Fruit fly (Drosophila melanogaster) whole organism, embryonic: ENCODE data around the gene CG32639.
A peak's percentile ranks its signal among the peaks of the same experiment; 100 is the strongest.

Experiments used
- Aef1 ChIP-seq: fragments of 200-800 bp; sonication (Bioruptor generic); IDR thresholded peaks from 3 replicates; pipeline ENCODE4 v1.3.6; 2022; ENCODE audit warnings: missing biosample characterization, missing genetic modification characterization
- Blimp-1 ChIP-seq: fragments of 200-800 bp; sonication (Bioruptor generic); optimal IDR thresholded peaks from 3 replicates; lab custom pipeline; 2018; ENCODE audit warnings: missing biosample characterization, missing genetic modification characterization, mild to moderate bottlenecking, moderate library complexity, missing genetic modification reagents
- CG11560 ChIP-seq: fragments of 200-800 bp; sonication (Bioruptor generic); IDR thresholded peaks from 3 replicates; pipeline ENCODE4 v1.3.6; 2022; ENCODE audit warnings: missing biosample characterization, missing genetic modification characterization
- CG12942 ChIP-seq: fragments of 200-800 bp; sonication (Bioruptor generic); optimal IDR thresholded peaks from 3 replicates; lab custom pipeline; 2016; ENCODE audit warnings: missing biosample characterization, missing genetic modification characterization
- CG14014 ChIP-seq: fragments of 200-800 bp; sonication (Bioruptor generic); IDR thresholded peaks from 2 replicates; pipeline ENCODE4 v1.3.6; 2022; ENCODE audit warnings: missing biosample characterization, missing genetic modification characterization
- CG14710 ChIP-seq: fragments of 200-800 bp; sonication (Bioruptor generic); optimal IDR thresholded peaks from 3 replicates; lab custom pipeline; 2019; ENCODE audit warnings: missing biosample characterization, mild to moderate bottlenecking, missing genetic modification characterization, moderate library complexity
- CG15073 ChIP-seq: fragments of 200-800 bp; sonication (Bioruptor generic); optimal IDR thresholded peaks from 2 replicates; lab custom pipeline; 2016; ENCODE audit warnings: missing biosample characterization, missing genetic modification characterization
- CG1647 ChIP-seq: fragments of 200-800 bp; sonication (Bioruptor generic); optimal IDR thresholded peaks from 3 replicates; lab custom pipeline; 2016; ENCODE audit warnings: missing biosample characterization, missing genetic modification characterization
- CG17328 ChIP-seq: fragments of 200-800 bp; sonication (Bioruptor generic); IDR thresholded peaks from 2 replicates; pipeline ENCODE4 v1.3.6; 2022; ENCODE audit warnings: missing biosample characterization, missing genetic modification characterization
- CG34376 ChIP-seq: fragments of 200-800 bp; sonication (Bioruptor generic); optimal IDR thresholded peaks from 2 replicates; lab custom pipeline; 2018; ENCODE audit warnings: missing biosample characterization, mild to moderate bottlenecking, missing genetic modification characterization
- CG4707 ChIP-seq: fragments of 200-800 bp; sonication (Bioruptor generic); optimal IDR thresholded peaks from 2 replicates; lab custom pipeline; 2018; ENCODE audit warnings: missing biosample characterization, mild to moderate bottlenecking, missing genetic modification characterization, moderate library complexity
- CG4730 ChIP-seq: fragments of 200-800 bp; sonication (Bioruptor generic); IDR thresholded peaks from 2 replicates; pipeline ENCODE4 v1.3.6; 2022; ENCODE audit warnings: missing biosample characterization, missing genetic modification characterization
- CG6175 ChIP-seq: fragments of 200-800 bp; sonication (Bioruptor generic); IDR thresholded peaks from 3 replicates; pipeline ENCODE4 v1.3.6; 2022; ENCODE audit warnings: missing biosample characterization, missing genetic modification characterization
- CG7271 ChIP-seq: fragments of 200-800 bp; sonication (Bioruptor generic); optimal IDR thresholded peaks from 2 replicates; lab custom pipeline; 2018; ENCODE audit warnings: missing biosample characterization, mild to moderate bottlenecking, missing genetic modification characterization, moderate library complexity
- CG7963 ChIP-seq: fragments of 200-800 bp; sonication (Bioruptor generic); IDR thresholded peaks from 3 replicates; pipeline ENCODE4 v1.3.6; 2022; ENCODE audit warnings: missing biosample characterization, missing genetic modification characterization; ENCODE audit not compliant: partially characterized antibody
- CG8089 ChIP-seq: fragments of 200-800 bp; sonication (Bioruptor generic); optimal IDR thresholded peaks from 3 replicates; lab custom pipeline; 2016; ENCODE audit warnings: missing biosample characterization, missing genetic modification characterization
- CG9817 ChIP-seq: fragments of 200-800 bp; sonication (Bioruptor generic); optimal IDR thresholded peaks from 2 replicates; lab custom pipeline; 2018; ENCODE audit warnings: missing biosample characterization, mild to moderate bottlenecking, missing genetic modification characterization, moderate library complexity
- Camta ChIP-seq: fragments of 200-800 bp; sonication (Bioruptor generic); optimal IDR thresholded peaks from 2 replicates; lab custom pipeline; 2016; ENCODE audit warnings: missing biosample characterization, missing genetic modification characterization
- D ChIP-seq, 2 experiments: fragments of 200-800 bp in 1 of 2; fragments of >200 bp in 1 of 2; sonication (Bioruptor generic) in 1 of 2; optimal IDR thresholded peaks; 2 replicates in 1 of 2; 3 replicates in 1 of 2; lab custom pipeline; 2017; ENCODE audit warnings: mild to moderate bottlenecking in 1 of 2, missing biosample characterization in 1 of 2, missing genetic modification characterization in 1 of 2, missing genetic modification reagents in 1 of 2
- Dip2 ChIP-seq: fragments of 200-800 bp; sonication (Bioruptor generic); IDR thresholded peaks from 2 replicates; pipeline ENCODE4 v1.3.6; 2022; ENCODE audit warnings: missing biosample characterization, missing genetic modification characterization
- Dp ChIP-seq: fragments of 200-800 bp; sonication (Bioruptor generic); optimal IDR thresholded peaks from 2 replicates; lab custom pipeline; 2018; ENCODE audit warnings: missing biosample characterization, mild to moderate bottlenecking, missing genetic modification characterization, moderate library complexity
- ERR ChIP-seq: fragments of 200-800 bp; sonication (Bioruptor generic); optimal IDR thresholded peaks from 2 replicates; lab custom pipeline; 2016; ENCODE audit warnings: missing biosample characterization, missing genetic modification characterization
- Eip74EF ChIP-seq, 2 experiments: fragments of 200-800 bp in 1 of 2; fragments of >200 bp in 1 of 2; sonication (Bioruptor generic) in 1 of 2; optimal IDR thresholded peaks; 2 replicates each; lab custom pipeline; 2017 to 2019; ENCODE audit warnings: missing biosample characterization in 2 of 2, missing genetic modification characterization in 2 of 2, mild to moderate bottlenecking in 1 of 2, moderate library complexity in 1 of 2
- GATAe ChIP-seq: fragments of 200-800 bp; sonication (Bioruptor generic); conservative IDR thresholded peaks from 2 replicates; pipeline ENCODE4 v1.3.6; 2022; ENCODE audit warnings: missing biosample characterization, missing genetic modification characterization
- HLH54F ChIP-seq: fragments of 200-800 bp; sonication (Bioruptor generic); optimal IDR thresholded peaks from 3 replicates; lab custom pipeline; 2016; ENCODE audit warnings: missing biosample characterization, missing genetic modification characterization
- HmgZ ChIP-seq: fragments of 200-800 bp; sonication (Bioruptor generic); optimal IDR thresholded peaks from 2 replicates; lab custom pipeline; 2018; ENCODE audit warnings: missing biosample characterization, mild to moderate bottlenecking, missing genetic modification characterization
- Mes4 ChIP-seq: fragments of 200-800 bp; sonication (Bioruptor generic); optimal IDR thresholded peaks from 2 replicates; lab custom pipeline; 2016; ENCODE audit warnings: missing biosample characterization, missing genetic modification characterization
- Nf-YB ChIP-seq: fragments of 200-800 bp; sonication (Bioruptor generic); optimal IDR thresholded peaks from 3 replicates; lab custom pipeline; 2019; ENCODE audit warnings: missing biosample characterization, mild to moderate bottlenecking, missing genetic modification characterization, moderate library complexity
- Poxn ChIP-seq: fragments of 200-800 bp; sonication (Bioruptor generic); IDR thresholded peaks from 2 replicates; pipeline ENCODE4 v1.3.6; 2022; ENCODE audit warnings: missing biosample characterization, missing genetic modification characterization
- Side ChIP-seq: fragments of 200-800 bp; sonication (Bioruptor generic); optimal IDR thresholded peaks from 2 replicates; lab custom pipeline; 2016; ENCODE audit warnings: missing biosample characterization, missing genetic modification characterization
- YL-1 ChIP-seq: fragments of 200-800 bp; sonication (Bioruptor generic); optimal IDR thresholded peaks from 3 replicates; lab custom pipeline; 2017; ENCODE audit warnings: missing biosample characterization, mild to moderate bottlenecking, missing genetic modification characterization
- amos ChIP-seq: fragments of 200-800 bp; sonication (Bioruptor generic); IDR thresholded peaks from 2 replicates; pipeline ENCODE4 v1.3.6; 2022; ENCODE audit warnings: missing biosample characterization, missing genetic modification characterization; ENCODE audit not compliant: partially characterized antibody
- btn ChIP-seq: fragments of 200-800 bp; sonication (Bioruptor generic); optimal IDR thresholded peaks from 2 replicates; lab custom pipeline; 2016; ENCODE audit warnings: missing biosample characterization, missing genetic modification characterization
- corto ChIP-seq: fragments of 200-800 bp; sonication (Bioruptor generic); optimal IDR thresholded peaks from 2 replicates; lab custom pipeline; 2016; ENCODE audit warnings: missing biosample characterization, mild to moderate bottlenecking, missing genetic modification characterization, moderate library complexity
- danr ChIP-seq: fragments of 200-800 bp; sonication (Bioruptor generic); IDR thresholded peaks from 2 replicates; pipeline ENCODE4 v1.3.6; 2022; ENCODE audit warnings: missing biosample characterization, missing genetic modification characterization
- ewg ChIP-seq: fragments of 200-800 bp; sonication (Bioruptor generic); optimal IDR thresholded peaks from 3 replicates; lab custom pipeline; 2017; ENCODE audit warnings: mild to moderate bottlenecking, missing biosample characterization, missing genetic modification reagents, missing genetic modification characterization
- gcm2 ChIP-seq: fragments of 200-800 bp; sonication (Bioruptor generic); optimal IDR thresholded peaks from 2 replicates; lab custom pipeline; 2016; ENCODE audit warnings: missing biosample characterization, missing genetic modification characterization
- insv ChIP-seq, 2 experiments: fragments of 200-800 bp; sonication (Bioruptor generic); optimal IDR thresholded peaks; 3 replicates each; lab custom pipeline; 2016 to 2018; ENCODE audit warnings: missing biosample characterization in 2 of 2, missing genetic modification characterization in 2 of 2
- kay ChIP-seq: fragments of 200-800 bp; sonication (Bioruptor generic); optimal IDR thresholded peaks from 2 replicates; lab custom pipeline; 2016; ENCODE audit warnings: missing biosample characterization, missing genetic modification characterization
- lola ChIP-seq, 3 experiments: fragments of >200 bp in 2 of 3; fragments of 200-800 bp in 1 of 3; sonication (Bioruptor generic) in 1 of 3; optimal IDR thresholded peaks; 2 replicates each; lab custom pipeline; 2017 to 2019; ENCODE audit warnings: missing biosample characterization in 3 of 3, missing genetic modification characterization in 3 of 3, mild to moderate bottlenecking in 1 of 3, moderate library complexity in 1 of 3
- pfk ChIP-seq: fragments of 200-800 bp; sonication (Bioruptor generic); optimal IDR thresholded peaks from 2 replicates; lab custom pipeline; 2018; ENCODE audit warnings: missing biosample characterization, mild to moderate bottlenecking, missing genetic modification characterization, moderate library complexity
- pnt ChIP-seq: fragments of 200-800 bp; sonication (Bioruptor generic); optimal IDR thresholded peaks from 3 replicates; lab custom pipeline; 2016; ENCODE audit warnings: missing biosample characterization, missing genetic modification characterization
- ro ChIP-seq: fragments of 200-800 bp; sonication (Bioruptor generic); IDR thresholded peaks from 2 replicates; pipeline ENCODE4 v1.3.6; 2022; ENCODE audit warnings: missing biosample characterization, missing genetic modification characterization
- salm ChIP-seq: fragments of 200-800 bp; sonication (Bioruptor generic); optimal IDR thresholded peaks from 2 replicates; lab custom pipeline; 2018; ENCODE audit warnings: missing biosample characterization, mild to moderate bottlenecking, missing genetic modification characterization
- sd ChIP-seq: fragments of 200-800 bp; sonication (Bioruptor generic); optimal IDR thresholded peaks from 3 replicates; lab custom pipeline; 2018; ENCODE audit warnings: missing biosample characterization, mild to moderate bottlenecking, missing genetic modification characterization, moderate library complexity
- sob ChIP-seq: fragments of 200-800 bp; sonication (Bioruptor generic); IDR thresholded peaks from 2 replicates; pipeline ENCODE4 v1.3.6; 2022; ENCODE audit warnings: missing biosample characterization, missing genetic modification characterization
- wor ChIP-seq: fragments of 200-800 bp; sonication (Bioruptor generic); IDR thresholded peaks from 2 replicates; pipeline ENCODE4 v1.3.6; 2022; ENCODE audit warnings: missing biosample characterization, missing genetic modification characterization
- yki ChIP-seq: fragments of >200 bp; optimal IDR thresholded peaks from 3 replicates; lab custom pipeline; 2018
- zf30C ChIP-seq: fragments of 200-800 bp; sonication (Bioruptor generic); optimal IDR thresholded peaks from 3 replicates; lab custom pipeline; 2018; ENCODE audit warnings: missing biosample characterization, mild to moderate bottlenecking, missing genetic modification characterization

Gene CG32639

dm6 chrX:13274429-13275095, 38.2 kb upstream of the CG32639 start (continued):
- TF ChIP-seq corto (GFP tag; lab: Kevin White, UChicago) (no peak), sd (no peak), ERR (no peak), CG4707 (no peak), YL-1 (GFP tag; lab: Kevin White, UChicago) (no peak), CG6175 (GFP tag; lab: Robert Waterston, UW) (no peak), CG7271 (tag; lab: Kevin White, UChicago) (no peak), CG9817 (peak; percentile 53), sob (no peak), CG8089 (GFP tag; lab: Kevin White, UChicago) (no peak), ro (GFP tag; lab: Robert Waterston, UW) (no peak), lola (GFP tag; optimal IDR thresholded peaks at IDR 0.05; lab: Kevin White, UChicago) (peak in 1 of 3 experiments; percentile 54), Eip74EF (GFP tag; optimal IDR thresholded peaks at IDR 0.05; lab: Kevin White, UChicago) (peak in 1 of 2 experiments; percentile 59), pnt (GFP tag; lab: Kevin White, UChicago) (no peak), zf30C (GFP tag; lab: Kevin White, UChicago) (peak; percentile 2), HmgZ (tag; lab: Kevin White, UChicago) (no peak), ewg (GFP tag; lab: Kevin White, UChicago) (peak; percentile 7), CG11560 (tag; lab: Robert Waterston, UW) (peak; percentile 21; the same call in 1 of the 3 replicates), gcm2 (GFP tag; lab: Kevin White, UChicago) (no peak), danr (no peak), salm (tag; lab: Kevin White, UChicago) (peak; percentile 68), amos (no peak), D (optimal IDR thresholded peaks at IDR 0.05; lab: Kevin White, UChicago) (no peak), D (GFP tag; optimal IDR thresholded peaks at IDR 0.05; lab: Kevin White, UChicago) (peak; percentile 53), CG7963 (GFP tag; lab: Robert Waterston, UW) (no peak), Side (no peak), yki (no peak), CG4730 (GFP tag; lab: Robert Waterston, UW) (0 out of 2 replicates have a peak, but pooled peaks have one; percentile 7), CG14014 (GFP tag; lab: Robert Waterston, UW) (peak; percentile 15; the same call in 1 of the 2 replicates), Dip2 (GFP tag; lab: Robert Waterston, UW) (no peak), pfk (GFP tag; lab: Kevin White, UChicago) (no peak), Camta (GFP tag; lab: Kevin White, UChicago) (peak; percentile 20), HLH54F (peak; percentile 11), btn (GFP tag; lab: Kevin White, UChicago) (no peak), kay (no peak), CG17328 (GFP tag; lab: Robert Waterston, UW) (peak; percentile 50; the same call in 1 of the 2 replicates), CG15073 (no peak), wor (GFP tag; lab: Robert Waterston, UW) (peak; percentile 37), insv (GFP tag; optimal IDR thresholded peaks at IDR 0.05; lab: Kevin White, UChicago) (no peak), CG12942 (GFP tag; lab: Kevin White, UChicago) (no peak), Aef1 (0 out of 3 replicates have a peak, but pooled peaks have one; percentile 27), Blimp-1 (GFP tag; lab: Kevin White, UChicago) (peak; percentile 71), Mes4 (no peak), Nf-YB (GFP tag; lab: Kevin White, UChicago) (peak; percentile 22), Poxn (GFP tag; lab: Robert Waterston, UW) (no peak), Dp (no peak), CG14710 (tag; lab: Kevin White, UChicago) (peak; percentile 61), CG34376 (GFP tag; lab: Kevin White, UChicago) (no peak), CG1647 (GFP tag; lab: Kevin White, UChicago) (no peak), GATAe (GFP tag; lab: Robert Waterston, UW) (no peak)
